Fruit fly (Drosophila melanogaster): Measurements from ENCODE around the gene Dys.

Gene Dys

dm6 chr3R:19467464-19467863 lies 6.6 kb downstream of the Dys start (continued):
- TF ChIP-seq CG2199 (GFP tag; IDR thresholded peaks at IDR 0.05) (no peak), sc (optimal IDR thresholded peaks at IDR 0.05) (no peak), sc (GFP tag; optimal IDR thresholded peaks at IDR 0.05) (peak; percentile 9), BEAF-32 (GFP tag; optimal IDR thresholded peaks at IDR 0.05) (no peak), crol (GFP tag; IDR thresholded peaks at IDR 0.05) (no peak), zen2 (GFP tag; IDR thresholded peaks at IDR 0.05; ENCODE audit: partially characterized antibody) (no peak), CG11504 (tag; optimal IDR thresholded peaks at IDR 0.05) (peak; percentile 29), Sry-δ (GFP tag; optimal IDR thresholded peaks at IDR 0.05) (no peak), CG17802 (tag; optimal IDR thresholded peaks at IDR 0.05) (no peak), CG43689 (GFP tag; IDR thresholded peaks at IDR 0.05) (no peak), CG6689 (GFP tag; IDR thresholded peaks at IDR 0.05) (0 out of 2 replicates have a peak, but pooled peaks have one; percentile 8), CG2202 (tag; optimal IDR thresholded peaks at IDR 0.05) (no peak), Atf-2 (GFP tag; optimal IDR thresholded peaks at IDR 0.05) (no peak), CG12219 (GFP tag; optimal IDR thresholded peaks at IDR 0.05) (no peak), CG9876 (GFP tag; optimal IDR thresholded peaks at IDR 0.05) (no peak), CG7372 (GFP tag; IDR thresholded peaks at IDR 0.05) (peak; percentile 36; the same call in 1 of the 2 replicates), CG2678 (tag; optimal IDR thresholded peaks at IDR 0.05) (peak; percentile 18), row (GFP tag; IDR thresholded peaks at IDR 0.05) (no peak), pzg (GFP tag; optimal IDR thresholded peaks at IDR 0.05) (no peak), bowl (GFP tag; IDR thresholded peaks at IDR 0.05) (no peak), sob (GFP tag; IDR thresholded peaks at IDR 0.05) (no peak), gt (GFP tag; IDR thresholded peaks at IDR 0.05) (no peak), Doc2 (GFP tag; IDR thresholded peaks at IDR 0.05) (no peak), Sox100B (GFP tag; optimal IDR thresholded peaks at IDR 0.05) (peak; percentile 59), lov (optimal IDR thresholded peaks at IDR 0.05) (no peak), lov (GFP tag; IDR thresholded peaks at IDR 0.05) (no peak), CG8290 (GFP tag; optimal IDR thresholded peaks at IDR 0.05) (no peak), CG8290 (tag; optimal IDR thresholded peaks at IDR 0.05) (peak in 1 of 2 experiments; percentile 45), ftz-f1 (GFP tag; optimal IDR thresholded peaks at IDR 0.05) (no peak), al (GFP tag; IDR thresholded peaks at IDR 0.05) (no peak), CG10147 (GFP tag; optimal IDR thresholded peaks at IDR 0.05) (no peak), rib (GFP tag; IDR thresholded peaks at IDR 0.05) (no peak), caup (GFP tag; optimal IDR thresholded peaks at IDR 0.05; ENCODE audit: severe bottlenecking) (no peak), CG15073 (GFP tag; optimal IDR thresholded peaks at IDR 0.05) (no peak), CG1832 (GFP tag; optimal IDR thresholded peaks at IDR 0.05) (no peak), Hr51 (GFP tag; optimal IDR thresholded peaks at IDR 0.05) (no peak), tin (GFP tag; optimal IDR thresholded peaks at IDR 0.05) (no peak), CG17361 (GFP tag; IDR thresholded peaks at IDR 0.05) (no peak), CG8388 (GFP tag; optimal IDR thresholded peaks at IDR 0.05) (no peak), Kr (GFP tag; optimal IDR thresholded peaks at IDR 0.05) (no peak), Bgb (GFP tag; IDR thresholded peaks at IDR 0.05; ENCODE audit: partially characterized antibody) (no peak), Meics (GFP tag; optimal IDR thresholded peaks at IDR 0.05) (no peak), cas (GFP tag; IDR thresholded peaks at IDR 0.05) (no peak), Camta (GFP tag; optimal IDR thresholded peaks at IDR 0.05) (no peak), CG3838 (GFP tag; optimal IDR thresholded peaks at IDR 0.05) (no peak), Oaz (GFP tag; IDR thresholded peaks at IDR 0.05) (no peak), bigmax (GFP tag; optimal IDR thresholded peaks at IDR 0.05) (no peak), CG6683 (GFP tag; optimal IDR thresholded peaks at IDR 0.05) (no peak), sisA (GFP tag; IDR thresholded peaks at IDR 0.05) (no peak), ci (GFP tag; IDR thresholded peaks at IDR 0.05) (peak; percentile 74; the same call in 2 of the 3 replicates), CG3065 (GFP tag; optimal IDR thresholded peaks at IDR 0.05) (no peak), Gug (GFP tag; IDR thresholded peaks at IDR 0.05) (no peak), dysf (GFP tag; IDR thresholded peaks at IDR 0.05) (no peak)
